Worm (Caenorhabditis elegans) whole organism, L4 larva: ENCODE results near the gene C45B2.1.

Experiments
- D1046.2 ChIP-seq: fragments of 200-800 bp; sonication (Bioruptor generic); IDR thresholded peaks from 2 replicates; pipeline ENCODE4 v1.3.6; 2022; ENCODE audit warnings: missing genetic modification characterization, missing compliant biosample characterization
- F10B5.3 ChIP-seq: sonication (generic microtip); optimal IDR thresholded peaks from 2 replicates; lab custom pipeline; 2016; ENCODE audit warnings: mild to moderate bottlenecking, missing genetic modification characterization, missing compliant biosample characterization
- F44E2.7 ChIP-seq: fragments of 200-800 bp; sonication (Bioruptor generic); IDR thresholded peaks from 2 replicates; pipeline ENCODE4 v2.1.2; 2022; ENCODE audit warnings: missing genetic modification characterization, missing compliant biosample characterization
- Y48G9A.11 ChIP-seq: fragments of 200-800 bp; sonication (Bioruptor generic); IDR thresholded peaks from 2 replicates; pipeline ENCODE4 v1.3.6; 2022; ENCODE audit warnings: missing genetic modification reagents, missing genetic modification characterization, missing compliant biosample characterization
- aha-1 ChIP-seq: fragments of 150-350 bp; peaks from one replicate; lab custom pipeline; 2014; ENCODE audit warnings: missing biosample characterization, missing genetic modification characterization
- ama-1 ChIP-seq: fragments of 150-350 bp; optimal IDR thresholded peaks from 2 replicates; lab custom pipeline; 2014; ENCODE audit warnings: inconsistent platforms, mixed read lengths
- arid-1 ChIP-seq: fragments of 200-800 bp; sonication (Bioruptor generic); conservative IDR thresholded peaks from 2 replicates; pipeline ENCODE4 v1.3.6; 2022; ENCODE audit warnings: missing genetic modification reagents, missing genetic modification characterization, missing compliant biosample characterization
- attf-4 ChIP-seq: sonication (generic microtip); optimal IDR thresholded peaks from 3 replicates; lab custom pipeline; 2017; ENCODE audit warnings: missing biosample characterization, missing genetic modification characterization
- ceh-28 ChIP-seq: fragments of 150-350 bp; optimal IDR thresholded peaks from 2 replicates; lab custom pipeline; 2014; ENCODE audit warnings: missing biosample characterization, missing genetic modification reagents, missing genetic modification characterization
- cey-2 ChIP-seq: sonication (generic microtip); optimal IDR thresholded peaks from 3 replicates; lab custom pipeline; 2017; ENCODE audit warnings: missing genetic modification characterization, mild to moderate bottlenecking, missing compliant biosample characterization, antibody characterized with exemption, borderline replicate concordance; ENCODE audit not compliant: insufficient read depth
- daf-16 ChIP-seq, 3 experiments: sonication (generic microtip); optimal IDR thresholded peaks; 2 replicates each; lab custom pipeline; 2016 to 2017; ENCODE audit warnings: missing genetic modification characterization in 3 of 3, missing genetic modification reagents in 3 of 3, mild to moderate bottlenecking in 2 of 3, missing compliant biosample characterization in 2 of 3, missing biosample characterization in 1 of 3, moderate library complexity in 1 of 3
- dmd-6 ChIP-seq: fragments of 200-800 bp; sonication (Bioruptor generic); IDR thresholded peaks from 2 replicates; pipeline ENCODE4 v1.3.6; 2022; ENCODE audit warnings: missing genetic modification reagents, missing genetic modification characterization, missing compliant biosample characterization
- dmd-9 ChIP-seq: fragments of 200-800 bp; sonication (Bioruptor generic); IDR thresholded peaks from 2 replicates; pipeline ENCODE4 v1.3.6; 2022; ENCODE audit warnings: missing genetic modification reagents, missing genetic modification characterization, missing compliant biosample characterization
- dve-1 ChIP-seq: sonication (generic microtip); optimal IDR thresholded peaks from 2 replicates; lab custom pipeline; 2017; ENCODE audit warnings: antibody characterized with exemption, mild to moderate bottlenecking, missing genetic modification characterization, missing compliant biosample characterization; ENCODE audit not compliant: insufficient read depth
- hlh-11 ChIP-seq: fragments of 200-800 bp; sonication (Bioruptor generic); optimal IDR thresholded peaks from 2 replicates; lab custom pipeline; 2018; ENCODE audit warnings: mild to moderate bottlenecking, missing genetic modification characterization, missing compliant biosample characterization
- jun-1 ChIP-seq: fragments of 150-350 bp; optimal IDR thresholded peaks from 2 replicates; lab custom pipeline; 2014; ENCODE audit warnings: missing biosample characterization, missing genetic modification reagents, missing genetic modification characterization
- lin-1 ChIP-seq: fragments of 200-800 bp; sonication (Bioruptor generic); IDR thresholded peaks from 2 replicates; pipeline ENCODE4 v1.3.6; 2022; ENCODE audit warnings: missing genetic modification reagents, missing genetic modification characterization, missing compliant biosample characterization
- lsy-2 ChIP-seq, 2 experiments: fragments of 150-350 bp in 1 of 2; sonication (generic microtip) in 1 of 2; optimal IDR thresholded peaks; 2 replicates each; lab custom pipeline; 2014 to 2017; ENCODE audit warnings: missing biosample characterization in 2 of 2, missing genetic modification characterization in 2 of 2
- mdl-1 ChIP-seq, 2 experiments: fragments of 150-350 bp in 1 of 2; sonication (generic microtip) in 1 of 2; optimal IDR thresholded peaks; 2 replicates each; lab custom pipeline; 2014 to 2017; ENCODE audit warnings: missing biosample characterization in 2 of 2, missing genetic modification characterization in 2 of 2
- mep-1 ChIP-seq: fragments of 150-350 bp; sonication (generic microtip); optimal IDR thresholded peaks from 3 replicates; lab custom pipeline; 2014; ENCODE audit warnings: missing biosample characterization, missing genetic modification characterization
- mxl-3 ChIP-seq: fragments of 200-800 bp; sonication (Bioruptor generic); optimal IDR thresholded peaks from 2 replicates; lab custom pipeline; 2018; ENCODE audit warnings: mild to moderate bottlenecking, missing genetic modification characterization, missing compliant biosample characterization
- nhr-10 ChIP-seq: fragments of 150-350 bp; optimal IDR thresholded peaks from 2 replicates; lab custom pipeline; 2014; ENCODE audit warnings: missing biosample characterization, missing genetic modification characterization
- nhr-28 ChIP-seq: fragments of 150-350 bp; optimal IDR thresholded peaks from 2 replicates; lab custom pipeline; 2014; ENCODE audit warnings: missing biosample characterization, missing genetic modification characterization
- pqm-1 ChIP-seq: sonication (generic microtip); optimal IDR thresholded peaks from 2 replicates; lab custom pipeline; 2017; ENCODE audit warnings: missing biosample characterization, missing genetic modification characterization
- skn-1 ChIP-seq: fragments of 150-350 bp; optimal IDR thresholded peaks from 2 replicates; lab custom pipeline; 2014; ENCODE audit warnings: missing biosample characterization, missing genetic modification characterization
- snpc-4 ChIP-seq: fragments of 150-350 bp; optimal IDR thresholded peaks from 2 replicates; lab custom pipeline; 2014; ENCODE audit warnings: missing biosample characterization, missing genetic modification characterization
- tag-97 ChIP-seq: fragments of 200-800 bp; sonication (Bioruptor generic); IDR thresholded peaks from 2 replicates; pipeline ENCODE4 v1.3.6; 2022; ENCODE audit warnings: missing genetic modification characterization, missing compliant biosample characterization
- tra-1 ChIP-seq: fragments of 200-800 bp; sonication (Bioruptor generic); IDR thresholded peaks from 2 replicates; pipeline ENCODE4 v1.3.6; 2022; ENCODE audit warnings: missing genetic modification reagents, missing genetic modification characterization, missing compliant biosample characterization
- unc-39 ChIP-seq: sonication (generic microtip); optimal IDR thresholded peaks from 2 replicates; lab custom pipeline; 2017; ENCODE audit warnings: missing biosample characterization, missing genetic modification characterization
- unc-62 ChIP-seq, 3 experiments: fragments of 150-350 bp in 1 of 3; sonication (generic microtip); optimal IDR thresholded peaks in 2 of 3; peaks in 1 of 3; 1 replicate in 1 of 3; 2 replicates in 2 of 3; lab custom pipeline; 2014 to 2017; ENCODE audit warnings: missing biosample characterization in 3 of 3, missing genetic modification characterization in 3 of 3, missing genetic modification reagents in 3 of 3, missing genotype in 1 of 3
- zfp-2 ChIP-seq: sonication (generic microtip); optimal IDR thresholded peaks from 2 replicates; lab custom pipeline; 2016; ENCODE audit warnings: mild to moderate bottlenecking, missing genetic modification characterization, missing compliant biosample characterization

The C45B2.1 gene

ce11 chrX:6107962-6108361, 22.0 kb downstream of the C45B2.1 start:
- no peak for TF ChIP-seq ceh-28 (tag; lab: Kevin White, UChicago)
- peak; percentile 31 for TF ChIP-seq aha-1
- TF ChIP-seq mep-1 (tag; lab: Kevin White, UChicago), result no peak
- peak in 1 of 2 experiments; percentile 93 for TF ChIP-seq unc-62 (GFP tag; optimal IDR thresholded peaks at IDR 0.05 in 1 of 2; lab: Kevin White, UChicago)
- TF ChIP-seq unc-62 (tag; optimal IDR thresholded peaks at IDR 0.05; lab: Kevin White, UChicago), result no peak

- TF ChIP-seq dve-1 (tag; lab: Kevin White, UChicago) (peak; percentile 56), dmd-9 (GFP tag; lab: Robert Waterston, UW) (no peak), lsy-2 (tag; optimal IDR thresholded peaks at IDR 0.05; lab: Kevin White, UChicago) (peak in 1 of 2 experiments; percentile 27), skn-1 (tag; lab: Kevin White, UChicago) (no peak), nhr-10 (tag; lab: Kevin White, UChicago) (no peak), nhr-28 (tag; lab: Kevin White, UChicago) (peak; percentile 83), F10B5.3 (tag; lab: Kevin White, UChicago) (no peak), jun-1 (no peak), dmd-6 (peak; percentile 31; the same call in 1 of the 2 replicates), F44E2.7 (no peak), ama-1 (lab: Kevin White, UChicago) (no peak), hlh-11 (peak; percentile 50), cey-2 (tag; lab: Kevin White, UChicago) (no peak), daf-16 (GFP tag; optimal IDR thresholded peaks at IDR 0.05; lab: Kevin White, UChicago) (no peak), daf-16 (tag; optimal IDR thresholded peaks at IDR 0.05; lab: Kevin White, UChicago) (peak; percentile 45), attf-4 (tag; lab: Kevin White, UChicago) (no peak)
Observed at ce11 chrX:6109288-6109770, 23.4 kb downstream of the C45B2.1 start, which contains the start of gene kynu-1. TSS of gene kynu-1 (minus strand) at chrX:6109338.

DNA sequence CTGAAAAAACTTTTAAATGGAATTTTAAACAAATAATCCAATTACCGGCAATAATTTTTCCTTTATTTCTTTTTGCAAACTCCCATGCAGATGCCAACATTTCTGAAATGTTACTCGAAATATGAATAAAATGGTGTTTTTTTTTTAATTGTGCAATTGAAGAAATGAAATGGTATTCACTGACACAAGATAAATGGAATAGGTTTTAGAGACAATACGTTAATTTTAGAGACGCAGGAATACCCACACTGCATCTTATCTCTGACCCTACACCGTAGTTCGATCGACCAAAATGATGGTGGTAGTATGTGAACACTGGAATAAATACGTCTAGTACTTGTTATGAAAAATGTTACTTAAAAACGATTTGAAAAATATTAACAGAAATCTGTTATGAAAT, 26.9 kb downstream of the C45B2.1 start, which contains the start of gene prx-3:
Gene prx-3 (minus strand): TSS at position 101 of the 400 bp plus-strand sequence.
- no peak for TF ChIP-seq daf-16 (GFP tag; optimal IDR thresholded peaks at IDR 0.05; lab: Kevin White, UChicago)
- TF ChIP-seq daf-16 (tag; optimal IDR thresholded peaks at IDR 0.05; lab: Kevin White, UChicago), result peak; percentile 43
- peak; percentile 5 for TF ChIP-seq nhr-28 (tag; lab: Kevin White, UChicago)
- TF ChIP-seq tag-97, result no peak
- peak; percentile 37 for TF ChIP-seq dve-1 (tag; lab: Kevin White, UChicago)
- TF ChIP-seq, all 104 proteins: peak for 3

DNA sequence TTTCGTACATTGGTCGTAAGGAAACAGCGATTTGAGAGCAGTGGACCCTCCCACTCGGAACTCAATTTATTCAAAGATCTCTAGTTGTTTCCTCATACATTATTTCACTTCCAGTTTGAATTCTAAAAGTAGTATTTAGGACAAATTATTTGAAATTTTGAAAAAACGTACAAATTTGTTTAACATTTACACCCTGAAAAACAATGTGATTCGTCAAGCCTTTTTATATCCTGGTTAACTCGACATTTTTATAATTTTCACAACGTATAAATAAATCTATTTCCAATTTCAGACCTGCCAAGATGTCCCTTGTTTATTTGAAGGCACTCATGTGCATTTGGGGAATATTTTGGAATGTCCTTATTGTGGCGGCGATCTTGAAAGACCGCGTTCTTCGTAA, 29.6 kb downstream of the C45B2.1 start, which contains the start of gene C15H9.3:
Gene C15H9.3 (plus strand): TSS at position 301 of the 400 bp plus-strand sequence.
- TF ChIP-seq lin-1 (GFP tag; lab: Robert Waterston, UW) (no peak), tra-1 (GFP tag; lab: Robert Waterston, UW) (no peak), snpc-4 (tag; lab: Kevin White, UChicago) (no peak), Y48G9A.11 (GFP tag; lab: Robert Waterston, UW) (no peak), mdl-1 (tag; optimal IDR thresholded peaks at IDR 0.05; lab: Kevin White, UChicago) (no peak), unc-39 (tag; lab: Kevin White, UChicago) (no peak), unc-62 (GFP tag; optimal IDR thresholded peaks at IDR 0.05 in 1 of 2; lab: Kevin White, UChicago) (peak in 1 of 2 experiments; percentile 72), unc-62 (tag; optimal IDR thresholded peaks at IDR 0.05; lab: Kevin White, UChicago) (no peak)

- TF ChIP-seq D1046.2, result no peak
- peak; percentile 9 for TF ChIP-seq nhr-28 (tag; lab: Kevin White, UChicago)
- peak; percentile 40; the same call in 1 of the 2 replicates for TF ChIP-seq dmd-6
- peak; percentile 82 for TF ChIP-seq pqm-1 (tag; lab: Kevin White, UChicago)
- peak; percentile 19 for TF ChIP-seq hlh-11
- no peak for TF ChIP-seq skn-1 (tag; lab: Kevin White, UChicago)
- TF ChIP-seq mxl-3, result peak; percentile 30
- TF ChIP-seq zfp-2 (tag; lab: Kevin White, UChicago), result no peak
- TF ChIP-seq arid-1 (GFP tag; lab: Robert Waterston, UW), result no peak
- no peak for TF ChIP-seq aha-1
- TF ChIP-seq daf-16 (GFP tag; optimal IDR thresholded peaks at IDR 0.05; lab: Kevin White, UChicago), result no peak
- TF ChIP-seq daf-16 (tag; optimal IDR thresholded peaks at IDR 0.05; lab: Kevin White, UChicago), result peak; percentile 79
Observed at ce11 chrX:6118086-6118825, 32.3 kb downstream of the C45B2.1 start, which contains the start of gene C15H9.2. TSS of gene C15H9.2 (plus strand) at chrX:6118526.
